Worm (Caenorhabditis elegans) whole organism, midembryonic: Measurements from ENCODE around the gene srxa-2.

ENCODE experiments used
- cog-1 ChIP-seq: sonication (generic microtip); optimal IDR thresholded peaks from 2 replicates; lab custom pipeline; 2016; ENCODE audit warnings: missing genetic modification characterization, missing compliant biosample characterization
- flt-1 ChIP-seq: fragments of 200-800 bp; sonication (Bioruptor generic); IDR thresholded peaks from 2 replicates; pipeline ENCODE4 v1.3.6; 2022; ENCODE audit warnings: missing genetic modification characterization, missing compliant biosample characterization

- TF ChIP-seq cog-1 (tag; lab: Kevin White, UChicago) (no peak), flt-1 (GFP tag; lab: Robert Waterston, UW) (no peak)
These were observed 24.7 kb upstream of the srxa-2 start, which contains the start of gene F56D5.2 for ce11 chrIV:9398512-9398911.
